Worm (Caenorhabditis elegans): Measurements from ENCODE around the gene F40G9.9.

DNA sequence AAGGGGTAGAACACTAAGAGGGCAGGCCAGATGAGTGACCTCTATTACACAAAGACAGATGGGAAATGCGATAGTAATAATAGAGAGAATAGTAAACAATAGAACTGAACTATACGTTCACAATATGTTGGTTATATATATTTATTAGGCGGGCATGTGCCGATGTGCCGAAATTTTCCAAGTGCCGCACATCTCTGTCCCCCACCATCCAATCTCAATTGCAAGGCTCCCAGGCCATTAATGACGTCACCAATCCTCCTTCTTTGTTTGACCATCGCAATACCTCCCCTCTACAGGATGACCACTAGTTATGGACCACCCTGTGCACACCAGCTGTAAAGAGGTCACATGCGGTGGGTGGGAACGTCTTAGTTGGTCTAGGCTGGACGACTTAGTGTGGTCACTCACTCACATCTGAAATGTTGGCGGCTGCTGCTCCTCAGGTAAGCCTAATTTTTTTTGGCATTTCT is 7.6 kb upstream of the F40G9.9 start, which contains the start of gene F40G9.6:
- no peak for TF ChIP-seq nhr-12 (tag; optimal IDR thresholded peaks at IDR 0.05)
- no peak for TF ChIP-seq snpc-4 (tag; optimal IDR thresholded peaks at IDR 0.05)

Measured in whole organism, mixed stage, embryonic.